Fruit fly (Drosophila melanogaster) whole organism, prepupa: ENCODE data around the gene RapGAP1.

Source experiments
- CG10631 ChIP-seq: fragments of 200-800 bp; sonication (Bioruptor generic); optimal IDR thresholded peaks from 2 replicates; lab custom pipeline; 2016; ENCODE audit warnings: missing biosample characterization, missing genetic modification characterization
- CG11294 ChIP-seq: fragments of 200-800 bp; sonication (Bioruptor generic); IDR thresholded peaks from 2 replicates; pipeline ENCODE4 v1.3.6; 2022; ENCODE audit warnings: missing biosample characterization, missing genetic modification characterization
- CG11762 ChIP-seq: fragments of 200-800 bp; sonication (Bioruptor generic); optimal IDR thresholded peaks from 3 replicates; lab custom pipeline; 2016; ENCODE audit warnings: missing biosample characterization, missing genetic modification characterization; ENCODE audit not compliant: insufficient read depth
- CG1621 ChIP-seq: fragments of 200-800 bp; sonication (Bioruptor generic); optimal IDR thresholded peaks from 3 replicates; lab custom pipeline; 2018; ENCODE audit warnings: missing biosample characterization, mild to moderate bottlenecking, missing genetic modification characterization
- CG16779 ChIP-seq: fragments of 200-800 bp; sonication (Bioruptor generic); optimal IDR thresholded peaks from 3 replicates; lab custom pipeline; 2017; ENCODE audit warnings: missing biosample characterization, mild to moderate bottlenecking, missing genetic modification characterization
- CG3032 ChIP-seq: fragments of 200-800 bp; optimal IDR thresholded peaks from 2 replicates; lab custom pipeline; 2019; ENCODE audit warnings: missing biosample characterization, mild to moderate bottlenecking, missing genetic modification characterization, moderate library complexity
- CG31627 ChIP-seq: fragments of 200-800 bp; sonication (Bioruptor generic); optimal IDR thresholded peaks from 3 replicates; lab custom pipeline; 2016; ENCODE audit warnings: missing biosample characterization, missing genetic modification characterization
- CG34406 ChIP-seq: fragments of 200-800 bp; sonication (Bioruptor generic); optimal IDR thresholded peaks from 3 replicates; lab custom pipeline; 2016; ENCODE audit warnings: missing biosample characterization, missing genetic modification characterization
- CG3919 ChIP-seq: fragments of 200-800 bp; sonication (Bioruptor generic); optimal IDR thresholded peaks from 3 replicates; lab custom pipeline; 2016; ENCODE audit warnings: missing biosample characterization, missing genetic modification characterization
- CG4318 ChIP-seq: fragments of 200-800 bp; sonication (Bioruptor generic); optimal IDR thresholded peaks from 3 replicates; lab custom pipeline; 2017; ENCODE audit warnings: missing biosample characterization, mild to moderate bottlenecking, missing genetic modification characterization
- CG6163 ChIP-seq: fragments of 200-800 bp; sonication (Bioruptor generic); IDR thresholded peaks from 3 replicates; pipeline ENCODE4 v1.3.6; 2022; ENCODE audit warnings: missing biosample characterization, missing genetic modification characterization
- CG6276 ChIP-seq: fragments of 200-800 bp; sonication (Bioruptor generic); optimal IDR thresholded peaks from 2 replicates; lab custom pipeline; 2017; ENCODE audit warnings: missing biosample characterization, mild to moderate bottlenecking, missing genetic modification characterization
- CG6792 ChIP-seq: fragments of 200-800 bp; sonication (Bioruptor generic); optimal IDR thresholded peaks from 3 replicates; lab custom pipeline; 2016; ENCODE audit warnings: missing biosample characterization, missing genetic modification characterization
- CG6808 ChIP-seq: fragments of 200-800 bp; sonication (Bioruptor generic); optimal IDR thresholded peaks from 3 replicates; lab custom pipeline; 2017; ENCODE audit warnings: missing biosample characterization, missing genetic modification characterization, mild to moderate bottlenecking, moderate library complexity, missing genetic modification reagents
- CG7368 ChIP-seq: fragments of 200-800 bp; sonication (Bioruptor generic); optimal IDR thresholded peaks from 3 replicates; lab custom pipeline; 2016; ENCODE audit warnings: missing biosample characterization, missing genetic modification characterization
- CG8119 ChIP-seq: fragments of 200-800 bp; sonication (Bioruptor generic); IDR thresholded peaks from 3 replicates; pipeline ENCODE4 v1.3.6; 2022; ENCODE audit warnings: missing biosample characterization, missing genetic modification characterization
- CG8319 ChIP-seq: fragments of 200-800 bp; sonication (Bioruptor generic); optimal IDR thresholded peaks from 3 replicates; lab custom pipeline; 2016; ENCODE audit warnings: missing biosample characterization, missing genetic modification characterization
- CG8632 ChIP-seq: fragments of 200-800 bp; sonication (Bioruptor generic); optimal IDR thresholded peaks from 3 replicates; lab custom pipeline; 2016; ENCODE audit warnings: missing biosample characterization, missing genetic modification characterization
- Eip75B ChIP-seq: fragments of 200-800 bp; sonication (Bioruptor generic); optimal IDR thresholded peaks from 3 replicates; lab custom pipeline; 2016; ENCODE audit warnings: missing biosample characterization, missing genetic modification characterization
- Eip78C ChIP-seq: fragments of 200-800 bp; sonication (Bioruptor generic); peaks from one replicate; lab custom pipeline; 2016; ENCODE audit warnings: missing biosample characterization, missing genetic modification characterization
- Ets21C ChIP-seq: fragments of 200-800 bp; sonication (Bioruptor generic); optimal IDR thresholded peaks from 3 replicates; lab custom pipeline; 2016; ENCODE audit warnings: missing biosample characterization, missing genetic modification characterization
- Hr38 ChIP-seq: sonication (Bioruptor generic); optimal IDR thresholded peaks from 2 replicates; lab custom pipeline; 2016; ENCODE audit warnings: missing biosample characterization, missing genetic modification characterization
- Hr39 ChIP-seq: fragments of 200-800 bp; sonication (Bioruptor generic); optimal IDR thresholded peaks from 2 replicates; lab custom pipeline; 2016; ENCODE audit warnings: missing biosample characterization, missing genetic modification characterization
- Hr4 ChIP-seq: fragments of 200-800 bp; sonication (Bioruptor generic); optimal IDR thresholded peaks from 3 replicates; lab custom pipeline; 2016; ENCODE audit warnings: missing biosample characterization, missing genetic modification characterization
- Met ChIP-seq: fragments of 200-800 bp; sonication (Bioruptor generic); optimal IDR thresholded peaks from 3 replicates; lab custom pipeline; 2016; ENCODE audit warnings: missing biosample characterization, missing genetic modification characterization
- Smox ChIP-seq: fragments of 200-800 bp; sonication (Bioruptor generic); optimal IDR thresholded peaks from 3 replicates; lab custom pipeline; 2016; ENCODE audit warnings: missing biosample characterization, missing genetic modification characterization
- Sox14 ChIP-seq: fragments of 200-800 bp; sonication (Bioruptor generic); optimal IDR thresholded peaks from 3 replicates; lab custom pipeline; 2016; ENCODE audit warnings: missing biosample characterization, missing genetic modification characterization
- acj6 ChIP-seq: fragments of 200-800 bp; sonication (Bioruptor generic); optimal IDR thresholded peaks from 3 replicates; lab custom pipeline; 2016; ENCODE audit warnings: missing biosample characterization, missing genetic modification characterization
- dsx ChIP-seq: fragments of 200-800 bp; optimal IDR thresholded peaks from 3 replicates; lab custom pipeline; 2019; ENCODE audit warnings: missing biosample characterization, mild to moderate bottlenecking, missing genetic modification characterization, moderate library complexity; ENCODE audit not compliant: poor library complexity, severe bottlenecking
- eg ChIP-seq: fragments of 200-800 bp; sonication (Bioruptor generic); IDR thresholded peaks from 3 replicates; pipeline ENCODE4 v1.3.6; 2022; ENCODE audit warnings: missing biosample characterization, missing genetic modification characterization
- esn ChIP-seq: fragments of 200-800 bp; sonication (Bioruptor generic); optimal IDR thresholded peaks from 2 replicates; lab custom pipeline; 2016; ENCODE audit warnings: missing biosample characterization, mild to moderate bottlenecking, missing genetic modification characterization, moderate library complexity
- fd59A ChIP-seq: fragments of 200-800 bp; sonication (Bioruptor generic); optimal IDR thresholded peaks from 2 replicates; lab custom pipeline; 2017; ENCODE audit warnings: missing biosample characterization, mild to moderate bottlenecking, missing genetic modification characterization, missing genetic modification reagents
- fd85E ChIP-seq: fragments of 200-800 bp; sonication (Bioruptor generic); optimal IDR thresholded peaks from 3 replicates; lab custom pipeline; 2016; ENCODE audit warnings: missing biosample characterization, missing genetic modification characterization
- fkh ChIP-seq: fragments of 200-800 bp; sonication (Bioruptor generic); optimal IDR thresholded peaks from 3 replicates; lab custom pipeline; 2017; ENCODE audit warnings: missing biosample characterization, mild to moderate bottlenecking, missing genetic modification characterization, moderate library complexity
- lz ChIP-seq: fragments of 200-800 bp; sonication (Bioruptor generic); optimal IDR thresholded peaks from 3 replicates; lab custom pipeline; 2016; ENCODE audit warnings: missing biosample characterization, missing genetic modification characterization
- net ChIP-seq: fragments of 200-800 bp; sonication (Bioruptor generic); optimal IDR thresholded peaks from 3 replicates; lab custom pipeline; 2016; ENCODE audit warnings: missing biosample characterization, missing genetic modification characterization
- salr ChIP-seq, 2 experiments: fragments of 200-800 bp; sonication (Bioruptor generic); optimal IDR thresholded peaks; 3 replicates each; lab custom pipeline; 2016 to 2018; ENCODE audit warnings: missing biosample characterization in 2 of 2, missing genetic modification characterization in 2 of 2, mild to moderate bottlenecking in 1 of 2
- ss ChIP-seq, 2 experiments: fragments of 200-800 bp; sonication (Bioruptor generic); optimal IDR thresholded peaks; 2 replicates in 1 of 2; 3 replicates in 1 of 2; lab custom pipeline; 2017 to 2018; ENCODE audit warnings: mild to moderate bottlenecking in 2 of 2, missing biosample characterization in 2 of 2, missing genetic modification characterization in 2 of 2, moderate library complexity in 1 of 2
- svp ChIP-seq: fragments of 200-800 bp; sonication (Bioruptor generic); peaks from one replicate; lab custom pipeline; 2016; ENCODE audit warnings: missing biosample characterization, missing genetic modification characterization
- topi ChIP-seq: fragments of 200-800 bp; sonication (Bioruptor generic); optimal IDR thresholded peaks from 3 replicates; lab custom pipeline; 2016; ENCODE audit warnings: missing biosample characterization, missing genetic modification characterization
- vri ChIP-seq: fragments of 200-800 bp; sonication (Bioruptor generic); optimal IDR thresholded peaks from 3 replicates; lab custom pipeline; 2016; ENCODE audit warnings: missing biosample characterization, mild to moderate bottlenecking, missing genetic modification characterization

RapGAP1 gene

dm6 chr2L:7495987-7496503 lies 82.7 kb downstream of the RapGAP1 start, which contains the start of gene Ziz (continued):
- TF ChIP-seq CG6163 (GFP tag; lab: Robert Waterston, UW) (0 out of 3 replicates have a peak, but pooled peaks have one; percentile 18), CG3032 (tag; lab: Kevin White, UChicago) (no peak), net (GFP tag; lab: Kevin White, UChicago) (no peak), CG6276 (no peak), CG8119 (GFP tag; lab: Robert Waterston, UW) (no peak), svp (GFP tag; lab: Kevin White, UChicago) (peak; percentile 45), CG16779 (tag; lab: Kevin White, UChicago) (no peak), Eip78C (GFP tag; lab: Kevin White, UChicago) (peak; percentile 65), CG4318 (GFP tag; lab: Kevin White, UChicago) (no peak), eg (GFP tag; lab: Robert Waterston, UW) (0 out of 3 replicates have a peak, but pooled peaks have one; percentile 17), acj6 (GFP tag; lab: Kevin White, UChicago) (no peak), topi (GFP tag; lab: Kevin White, UChicago) (peak; percentile 17), Sox14 (GFP tag; lab: Kevin White, UChicago) (peak; percentile 21), CG6792 (no peak)

DNA sequence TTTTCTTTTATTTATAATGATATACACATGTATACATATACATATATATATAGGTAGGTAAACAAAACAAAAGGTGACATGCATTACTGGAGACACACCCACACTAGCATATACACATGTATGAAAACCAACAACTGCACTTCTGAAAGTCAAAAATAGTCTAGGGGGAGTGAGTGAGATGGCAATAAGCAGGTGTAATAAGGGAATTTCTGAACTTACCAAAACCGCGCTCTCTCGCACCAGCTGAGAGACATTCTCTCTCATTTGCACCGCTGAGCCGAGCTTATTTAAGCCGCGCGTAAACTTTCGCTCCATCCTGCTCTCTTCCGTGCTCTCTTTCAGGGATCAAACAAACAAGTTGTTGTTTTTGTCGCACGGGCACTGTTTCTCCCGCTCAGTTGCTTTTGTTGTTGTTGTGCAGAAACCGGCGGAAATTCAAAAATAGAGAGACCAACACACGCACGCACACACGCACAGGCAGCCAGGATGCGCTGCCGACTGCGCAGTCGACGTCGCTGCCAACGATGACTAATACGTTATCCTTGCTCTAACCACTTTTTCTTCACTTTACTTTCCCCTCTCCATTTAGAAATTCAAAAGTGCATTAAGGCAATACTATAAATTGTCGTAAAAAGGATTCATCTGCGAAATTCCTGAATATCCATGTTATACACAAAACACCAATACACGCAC lies 83.3 kb downstream of the RapGAP1 start:
- TF ChIP-seq CG8119 (GFP tag; lab: Robert Waterston, UW) (peak; percentile 13; the same call in 1 of the 3 replicates), fd59A (GFP tag; lab: Kevin White, UChicago) (no peak), Ets21C (no peak), vri (peak; percentile 4), CG6276 (no peak), ss (GFP tag; optimal IDR thresholded peaks at IDR 0.05; lab: Kevin White, UChicago) (peak in 1 of 2 experiments; percentile 51), lz (GFP tag; lab: Kevin White, UChicago) (no peak), fd85E (GFP tag; lab: Kevin White, UChicago) (no peak), fkh (GFP tag; lab: Kevin White, UChicago) (no peak), Eip78C (GFP tag; lab: Kevin White, UChicago) (no peak), CG6808 (GFP tag; lab: Kevin White, UChicago) (peak; percentile 36), CG7368 (GFP tag; lab: Kevin White, UChicago) (no peak), CG6163 (GFP tag; lab: Robert Waterston, UW) (0 out of 3 replicates have a peak, but pooled peaks have one; percentile 20), Smox (GFP tag; lab: Kevin White, UChicago) (no peak), salr (GFP tag; optimal IDR thresholded peaks at IDR 0.05; lab: Kevin White, UChicago) (no peak), CG34406 (GFP tag; lab: Kevin White, UChicago) (no peak)

DNA sequence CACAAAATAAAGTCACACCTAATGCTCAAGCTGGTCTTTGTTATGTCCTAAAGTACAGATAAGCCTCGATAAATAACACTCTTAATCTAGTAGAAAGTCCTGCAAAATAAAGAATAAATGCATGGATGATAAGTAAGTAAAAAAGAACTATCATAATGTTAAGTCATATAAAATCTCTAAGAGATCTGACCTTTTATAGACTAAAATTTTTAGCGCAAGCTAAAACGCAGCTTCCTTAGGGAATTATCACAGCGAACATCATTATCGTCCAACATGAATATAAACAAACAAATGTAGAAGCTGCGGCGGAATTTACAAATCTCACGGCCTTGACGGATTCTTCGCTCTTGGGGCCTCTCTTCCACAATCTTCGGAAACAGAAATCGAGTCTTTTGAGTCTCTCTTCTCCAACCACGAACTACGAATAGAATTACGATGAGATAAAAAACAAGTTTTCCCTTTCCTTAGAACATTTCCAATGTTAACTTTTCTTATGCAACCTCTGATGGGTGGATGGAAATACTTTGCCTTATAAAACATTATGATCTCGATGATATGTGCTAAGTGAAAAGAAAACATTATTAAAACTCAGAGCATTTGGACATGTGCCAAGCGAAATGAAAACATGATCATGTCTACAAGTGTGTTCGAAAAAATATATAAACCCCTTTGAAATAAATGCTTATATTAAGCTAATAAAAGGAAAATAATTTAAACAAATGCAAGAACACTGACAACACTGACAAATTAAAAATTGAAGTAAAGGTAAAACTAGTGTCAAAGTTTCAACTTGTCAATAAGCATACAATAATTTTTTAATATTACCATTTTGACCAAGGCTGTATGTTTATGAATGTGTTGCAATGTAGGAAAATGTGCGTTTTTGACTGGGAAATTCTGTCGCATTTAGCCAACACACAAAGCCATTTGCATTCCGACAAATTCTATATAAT lies 84.2 kb downstream of the RapGAP1 start:
- TF ChIP-seq Met, result no peak
- no peak for TF ChIP-seq CG11762 (GFP tag; lab: Kevin White, UChicago)
- TF ChIP-seq Eip75B (GFP tag; lab: Kevin White, UChicago), result no peak
- peak; percentile 51 for TF ChIP-seq Hr4 (GFP tag; lab: Kevin White, UChicago)
- no peak for TF ChIP-seq esn (GFP tag; lab: Kevin White, UChicago)
- TF ChIP-seq net (GFP tag; lab: Kevin White, UChicago), result no peak
- TF ChIP-seq fkh (GFP tag; lab: Kevin White, UChicago), result no peak
- peak; percentile 34 for TF ChIP-seq CG10631
- no peak for TF ChIP-seq dsx (GFP tag; lab: Kevin White, UChicago)
- TF ChIP-seq Sox14 (GFP tag; lab: Kevin White, UChicago), result no peak
- TF ChIP-seq fd59A (GFP tag; lab: Kevin White, UChicago), result no peak
- TF ChIP-seq CG34406 (GFP tag; lab: Kevin White, UChicago), result no peak
- TF ChIP-seq Eip78C (GFP tag; lab: Kevin White, UChicago), result peak; percentile 82
- 0 out of 3 replicates have a peak, but pooled peaks have one; percentile 50 for TF ChIP-seq eg (GFP tag; lab: Robert Waterston, UW)
- peak; percentile 14 for TF ChIP-seq Hr39 (GFP tag; lab: Kevin White, UChicago)
- TF ChIP-seq CG8632 (GFP tag; lab: Kevin White, UChicago), result no peak
- TF ChIP-seq CG7368 (GFP tag; lab: Kevin White, UChicago), result no peak
- no peak for TF ChIP-seq CG3919 (GFP tag; lab: Kevin White, UChicago)
- no peak for TF ChIP-seq ss (GFP tag; optimal IDR thresholded peaks at IDR 0.05; lab: Kevin White, UChicago)
- no peak for TF ChIP-seq CG31627
- TF ChIP-seq CG6276, result peak; percentile 62
- no peak for TF ChIP-seq vri
- no peak for TF ChIP-seq Hr38
- no peak for TF ChIP-seq Ets21C
- no peak for TF ChIP-seq CG1621
- no peak for TF ChIP-seq CG11294 (GFP tag; lab: Robert Waterston, UW)
- peak; percentile 54 for TF ChIP-seq svp (GFP tag; lab: Kevin White, UChicago)
- no peak for TF ChIP-seq CG3032 (tag; lab: Kevin White, UChicago)
- TF ChIP-seq CG8319 (GFP tag; lab: Kevin White, UChicago), result no peak
- no peak for TF ChIP-seq CG6792
